Worm (Caenorhabditis elegans) whole organism, L4/young adult: ENCODE measurements around the gene pept-1.

Experiments used
- W03F9.2 ChIP-seq: fragments of 150-350 bp; optimal IDR thresholded peaks from 2 replicates; lab custom pipeline; 2014; ENCODE audit warnings: missing biosample characterization, missing genetic modification characterization
- dao-5 ChIP-seq: sonication (generic microtip); optimal IDR thresholded peaks from 2 replicates; lab custom pipeline; 2016; ENCODE audit warnings: missing genotype, missing genetic modification characterization, moderate library complexity, missing compliant biosample characterization
- him-1 ChIP-seq: sonication (generic microtip); optimal IDR thresholded peaks from 2 replicates; lab custom pipeline; 2016; ENCODE audit warnings: missing genotype, missing genetic modification reagents, missing genetic modification characterization, missing compliant biosample characterization

The pept-1 gene

ce11 chrX:6456567-6456966, at the start of gene pept-1:
Gene pept-1 (plus strand): TSS chrX:6456872.
- TF ChIP-seq dao-5 (tag; lab: Kevin White, UChicago) (no peak), him-1 (no peak), W03F9.2 (no peak)

- TF ChIP-seq him-1 (no peak), W03F9.2 (no peak), dao-5 (tag; lab: Kevin White, UChicago) (no peak)
Measured at ce11 chrX:6407805-6408204, 48.9 kb upstream of the pept-1 start.

- TF ChIP-seq W03F9.2 (no peak), him-1 (no peak), dao-5 (tag; lab: Kevin White, UChicago) (no peak)
Measured at ce11 chrX:6408286-6408685, 48.4 kb upstream of the pept-1 start.

- no peak for TF ChIP-seq him-1
- TF ChIP-seq W03F9.2: no peak
Measured at ce11 chrX:6408713-6409112, 48.0 kb upstream of the pept-1 start.

- TF ChIP-seq dao-5 (tag; lab: Kevin White, UChicago): no peak
- TF ChIP-seq W03F9.2: no peak
- TF ChIP-seq him-1: no peak
Measured at ce11 chrX:6410177-6410765, 46.4 kb upstream of the pept-1 start, which contains the start of gene mup-2. Gene mup-2 (minus strand): TSS chrX:6410227.

ce11 chrX:6412575-6412974, 44.1 kb upstream of the pept-1 start, which contains the start of gene T22E5.1:
Gene T22E5.1 (plus strand): TSS chrX:6412875.
- TF ChIP-seq dao-5 (tag; lab: Kevin White, UChicago) (no peak), him-1 (no peak), W03F9.2 (no peak)

- TF ChIP-seq W03F9.2 (no peak), dao-5 (tag; lab: Kevin White, UChicago) (no peak), him-1 (no peak)
Measured at ce11 chrX:6413583-6413982, 43.1 kb upstream of the pept-1 start.

- TF ChIP-seq dao-5 (tag; lab: Kevin White, UChicago): no peak
- no peak for TF ChIP-seq him-1
- TF ChIP-seq W03F9.2: no peak
Measured at ce11 chrX:6416357-6417087, 40.1 kb upstream of the pept-1 start, which contains the start of gene T22E5.6. Gene T22E5.6 (minus strand): TSS chrX:6416407.

- no peak for TF ChIP-seq him-1
- TF ChIP-seq dao-5 (tag; lab: Kevin White, UChicago): no peak
- TF ChIP-seq W03F9.2: no peak
Measured at ce11 chrX:6419113-6419512, 37.6 kb upstream of the pept-1 start.

ce11 chrX:6420681-6421080, 36.0 kb upstream of the pept-1 start, which contains the start of gene K10C2.12:
Gene K10C2.12 (minus strand): TSS chrX:6420781.
- TF ChIP-seq dao-5 (tag; lab: Kevin White, UChicago): no peak
- no peak for TF ChIP-seq him-1
- no peak for TF ChIP-seq W03F9.2

ce11 chrX:6427147-6427546, 29.5 kb upstream of the pept-1 start:
- TF ChIP-seq dao-5 (tag; lab: Kevin White, UChicago): no peak
- TF ChIP-seq him-1: no peak
- no peak for TF ChIP-seq W03F9.2

- no peak for TF ChIP-seq W03F9.2
- TF ChIP-seq dao-5 (tag; lab: Kevin White, UChicago): no peak
- TF ChIP-seq him-1: no peak
Measured at ce11 chrX:6429552-6429951, 27.1 kb upstream of the pept-1 start.

- TF ChIP-seq W03F9.2 (no peak), dao-5 (tag; lab: Kevin White, UChicago) (no peak), him-1 (no peak)
Measured at ce11 chrX:6430510-6430909, 26.2 kb upstream of the pept-1 start, which contains the start of gene ctsa-2. Gene ctsa-2 (minus strand): TSS chrX:6430610.

ce11 chrX:6433688-6434087, 23.0 kb upstream of the pept-1 start, which contains the start of gene K10C2.2:
Gene K10C2.2 (minus strand): TSS chrX:6433788.
- TF ChIP-seq W03F9.2 (no peak), him-1 (no peak), dao-5 (tag; lab: Kevin White, UChicago) (no peak)

ce11 chrX:6435812-6436211, 20.9 kb upstream of the pept-1 start:
- TF ChIP-seq him-1 (no peak), dao-5 (tag; lab: Kevin White, UChicago) (no peak), W03F9.2 (no peak)
